Worm (Caenorhabditis elegans): ENCODE measurements around the gene col-130.

col-130 gene

DNA sequence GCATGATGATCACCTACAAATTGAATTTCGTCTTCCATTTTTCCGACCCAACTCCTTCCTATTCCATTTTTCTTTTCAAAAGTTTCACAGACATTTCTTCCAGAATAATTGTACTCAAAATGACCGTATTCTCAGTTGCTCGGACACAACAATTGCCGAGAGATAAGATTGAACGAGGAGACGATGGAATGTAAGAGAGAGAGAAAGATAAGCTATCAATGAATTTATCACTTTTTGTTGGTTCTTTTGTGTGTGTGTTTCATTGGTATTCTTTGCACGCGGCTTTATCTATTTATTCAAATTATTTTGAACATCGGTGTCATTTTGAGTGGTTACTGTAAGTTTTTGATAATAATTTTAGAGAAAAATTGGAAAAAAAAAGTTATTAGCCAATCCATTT is 7.9 kb downstream of the col-130 start, which contains the start of gene ugt-65:
Gene ugt-65, plus strand, starts transcription at position 229 of the 400 bp plus-strand sequence.
- TF ChIP-seq elt-2 (tag; optimal IDR thresholded peaks at IDR 0.05): peak; percentile 85
- no peak for TF ChIP-seq nhr-12 (tag; optimal IDR thresholded peaks at IDR 0.05)
- no peak for TF ChIP-seq hpl-2 (GFP tag; optimal IDR thresholded peaks at IDR 0.05)
- no peak for TF ChIP-seq sup-37 (GFP tag; optimal IDR thresholded peaks at IDR 0.05)
- no peak for TF ChIP-seq isw-1 (GFP tag; IDR thresholded peaks at IDR 0.05)
- no peak for TF ChIP-seq lin-13 (GFP tag; optimal IDR thresholded peaks at IDR 0.05)
- no peak for TF ChIP-seq nhr-11 (tag; optimal IDR thresholded peaks at IDR 0.05)
- no peak for TF ChIP-seq zag-1 (tag; optimal IDR thresholded peaks at IDR 0.05)
- TF ChIP-seq ztf-4 (tag; optimal IDR thresholded peaks at IDR 0.05): no peak
- TF ChIP-seq dsc-1 (tag; optimal IDR thresholded peaks at IDR 0.05): no peak
- no peak for TF ChIP-seq nhr-90 (tag; optimal IDR thresholded peaks at IDR 0.05; ENCODE audit: poor library complexity)
- TF ChIP-seq lir-3 (tag; optimal IDR thresholded peaks at IDR 0.05; ENCODE audit: poor library complexity): no peak
- TF ChIP-seq nhr-77 (tag; optimal IDR thresholded peaks at IDR 0.05): no peak
- no peak for TF ChIP-seq blmp-1 (tag; optimal IDR thresholded peaks at IDR 0.05)
- no peak for TF ChIP-seq efl-1 (optimal IDR thresholded peaks at IDR 0.05)
- peak in 1 of 2 experiments; percentile 90 for TF ChIP-seq efl-1 (GFP tag; optimal IDR thresholded peaks at IDR 0.05 in 1 of 2)
- TF ChIP-seq pag-3 (tag; optimal IDR thresholded peaks at IDR 0.05; ENCODE audit: borderline replicate concordance, insufficient read depth): no peak
- no peak for TF ChIP-seq unc-130 (tag; optimal IDR thresholded peaks at IDR 0.05)
- no peak for TF ChIP-seq unc-86 (tag; optimal IDR thresholded peaks at IDR 0.05)
- TF ChIP-seq lin-14 (GFP tag; optimal IDR thresholded peaks at IDR 0.05): peak; percentile 38
- TF ChIP-seq lin-35 (GFP tag; optimal IDR thresholded peaks at IDR 0.05): no peak

DNA sequence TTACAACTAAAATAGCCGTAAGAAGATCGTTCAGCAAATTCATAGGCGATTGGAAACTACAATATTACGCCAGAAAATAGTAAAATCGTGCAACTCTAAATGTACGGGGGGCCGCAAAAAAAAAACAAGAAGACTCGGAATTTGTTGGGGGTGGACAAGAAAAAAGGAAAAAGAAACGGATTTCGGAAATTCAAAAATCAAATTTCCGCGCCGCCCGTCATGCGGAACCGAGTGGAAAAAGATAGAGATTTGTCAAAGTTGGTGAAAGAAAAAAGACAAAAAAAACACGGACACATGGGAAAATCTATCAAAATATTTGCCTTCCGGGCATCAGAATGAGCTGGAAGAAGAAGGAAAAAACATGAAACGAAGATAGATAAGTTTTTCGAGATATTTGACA is 9.0 kb downstream of the col-130 start:
- TF ChIP-seq isw-1 (GFP tag; IDR thresholded peaks at IDR 0.05) (no peak), fos-1 (tag; optimal IDR thresholded peaks at IDR 0.05) (no peak), F16B12.6 (tag; optimal IDR thresholded peaks at IDR 0.05) (no peak), unc-98 (GFP tag; IDR thresholded peaks at IDR 0.05) (no peak), hpl-2 (GFP tag; optimal IDR thresholded peaks at IDR 0.05) (no peak), grh-1 (GFP tag; IDR thresholded peaks at IDR 0.05) (no peak), mab-9 (GFP tag; IDR thresholded peaks at IDR 0.05) (no peak), blmp-1 (tag; optimal IDR thresholded peaks at IDR 0.05) (no peak), jun-1 (tag; optimal IDR thresholded peaks at IDR 0.05) (no peak), fkh-10 (GFP tag; optimal IDR thresholded peaks at IDR 0.05) (peak; percentile 74), lin-14 (GFP tag; optimal IDR thresholded peaks at IDR 0.05) (peak; percentile 74)

DNA sequence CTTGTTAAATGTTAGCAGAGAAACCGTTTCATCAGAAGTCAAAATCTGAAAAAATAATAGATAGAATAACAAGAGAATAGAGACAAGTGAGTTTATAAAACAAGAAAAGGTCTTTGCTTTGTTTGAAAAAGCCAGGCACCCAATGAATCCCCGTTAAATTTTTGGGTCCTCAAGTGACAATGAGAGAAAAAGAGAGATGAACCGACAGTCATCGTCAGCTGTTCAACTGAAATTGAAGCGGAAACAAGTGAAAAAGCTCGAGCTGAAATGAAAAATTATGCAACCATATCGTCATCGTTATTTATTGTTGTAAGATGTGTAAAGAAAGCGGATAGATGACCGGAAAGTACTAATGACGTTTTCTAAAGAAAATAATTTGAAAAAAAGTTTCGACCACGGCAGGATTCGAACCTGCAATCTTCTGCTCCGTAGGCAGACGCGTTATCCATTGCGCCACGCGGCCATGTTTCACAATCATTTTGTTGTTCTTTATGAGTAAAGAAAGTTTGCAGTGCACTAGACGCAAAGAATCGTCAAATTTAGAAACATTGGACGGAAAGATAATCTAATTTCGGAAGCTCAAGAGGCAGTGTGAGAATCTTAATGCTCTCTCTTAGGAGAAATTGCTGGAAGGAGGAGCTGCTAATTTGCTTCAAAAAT is 10.7 kb downstream of the col-130 start, which contains the start of gene F08G5.3:
Gene F08G5.3, minus strand, starts transcription at position 51 of the 660 bp plus-strand sequence.
- TF ChIP-seq tbx-2 (tag; optimal IDR thresholded peaks at IDR 0.05) (peak; percentile 29), hlh-17 (GFP tag; optimal IDR thresholded peaks at IDR 0.05; ENCODE audit: borderline replicate concordance) (no peak), elt-2 (tag; optimal IDR thresholded peaks at IDR 0.05) (peak; percentile 30), grh-1 (GFP tag; IDR thresholded peaks at IDR 0.05) (no peak), F16B12.6 (tag; optimal IDR thresholded peaks at IDR 0.05) (no peak), egl-27 (tag; optimal IDR thresholded peaks at IDR 0.05) (no peak), lin-35 (GFP tag; optimal IDR thresholded peaks at IDR 0.05) (peak; percentile 25 to 69), rnt-1 (tag; optimal IDR thresholded peaks at IDR 0.05) (peak; percentile 4), ces-1 (GFP tag; optimal IDR thresholded peaks at IDR 0.05) (no peak), ztf-4 (tag; optimal IDR thresholded peaks at IDR 0.05) (no peak), blmp-1 (tag; optimal IDR thresholded peaks at IDR 0.05) (no peak), jun-1 (tag; optimal IDR thresholded peaks at IDR 0.05) (no peak), alr-1 (tag; optimal IDR thresholded peaks at IDR 0.05; ENCODE audit: borderline replicate concordance) (no peak), efl-1 (optimal IDR thresholded peaks at IDR 0.05) (peak in 1 of 2 experiments; percentile 43), efl-1 (GFP tag; optimal IDR thresholded peaks at IDR 0.05 in 1 of 2) (peak; percentile 17 to 92), irx-1 (tag; optimal IDR thresholded peaks at IDR 0.05) (no peak), efl-3 (GFP tag; optimal IDR thresholded peaks at IDR 0.05) (no peak), nhr-19 (GFP tag; conservative IDR thresholded peaks at IDR 0.05) (peak; percentile 22; the same call in 1 of the 2 replicates), ceh-88 (GFP tag; IDR thresholded peaks at IDR 0.05) (no peak), lsy-2 (tag; optimal IDR thresholded peaks at IDR 0.05) (peak; percentile 30 to 62), unc-98 (GFP tag; IDR thresholded peaks at IDR 0.05) (0 out of 2 replicates have a peak, but pooled peaks have one; percentile 7), ztf-11 (tag; optimal IDR thresholded peaks at IDR 0.05) (no peak), nhr-71 (tag; optimal IDR thresholded peaks at IDR 0.05) (peak; percentile 65), lin-14 (GFP tag; optimal IDR thresholded peaks at IDR 0.05) (peak; percentile 62), nhr-90 (tag; optimal IDR thresholded peaks at IDR 0.05; ENCODE audit: poor library complexity) (peak; percentile 57), aha-1 (tag; optimal IDR thresholded peaks at IDR 0.05) (no peak), ceh-63 (GFP tag; optimal IDR thresholded peaks at IDR 0.05) (no peak), vab-15 (tag; optimal IDR thresholded peaks at IDR 0.05) (no peak), fkh-4 (tag; optimal IDR thresholded peaks at IDR 0.05; ENCODE audit: borderline replicate concordance) (no peak), swsn-7 (tag; optimal IDR thresholded peaks at IDR 0.05) (peak; percentile 34)

All from whole organism, L1 larva.